Fruit fly (Drosophila melanogaster): ENCODE results near the gene CG4194.

Gene CG4194

DNA sequence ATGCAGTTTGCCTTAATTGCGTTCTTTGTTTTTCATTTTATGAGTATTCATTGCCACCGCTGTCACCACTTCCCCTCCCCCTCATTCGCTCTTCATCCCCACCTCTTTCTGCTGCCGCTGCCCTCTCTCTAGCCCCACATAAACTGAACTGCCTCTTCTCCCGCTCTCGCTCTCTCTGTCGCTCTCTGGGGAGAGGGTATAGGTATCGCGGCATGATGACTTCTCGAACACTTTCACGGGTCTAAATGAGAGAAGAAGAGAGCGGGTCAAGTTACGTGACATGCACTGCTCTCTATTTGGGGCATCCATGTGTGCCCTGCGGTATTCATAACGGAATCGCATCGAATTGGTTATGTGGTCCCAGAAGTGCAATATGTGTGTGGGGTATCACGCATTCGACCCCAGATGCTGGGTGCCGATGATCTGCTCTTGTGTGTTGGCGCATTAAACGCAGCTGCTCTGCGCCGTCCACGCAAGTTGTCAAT is 15.3 kb downstream of the CG4194 start (continued):
- TF ChIP-seq gsb-n (tag; optimal IDR thresholded peaks at IDR 0.05), result peak; percentile 85
- TF ChIP-seq CG11093 (GFP tag; IDR thresholded peaks at IDR 0.05), result peak; percentile 74
- peak in 1 of 2 experiments; percentile 81 for TF ChIP-seq Eip74EF (GFP tag; optimal IDR thresholded peaks at IDR 0.05)
- peak; percentile 89 for TF ChIP-seq ken (GFP tag; IDR thresholded peaks at IDR 0.05)
- TF ChIP-seq bcd (GFP tag; optimal IDR thresholded peaks at IDR 0.05), result peak; percentile 81
- TF ChIP-seq Hr78 (GFP tag; optimal IDR thresholded peaks at IDR 0.05), result peak in 1 of 2 experiments; percentile 98
- peak; percentile 87 for TF ChIP-seq Sox102F (GFP tag; optimal IDR thresholded peaks at IDR 0.05)
- TF ChIP-seq ato (GFP tag; IDR thresholded peaks at IDR 0.05; ENCODE audit: partially characterized antibody), result no peak
- peak; percentile 61 for TF ChIP-seq fd64A (GFP tag; optimal IDR thresholded peaks at IDR 0.05)
- TF ChIP-seq ash1 (GFP tag; optimal IDR thresholded peaks at IDR 0.05), result no peak
- peak; percentile 71; the same call in 1 of the 2 replicates for TF ChIP-seq CG14014 (GFP tag; IDR thresholded peaks at IDR 0.05)
- peak; percentile 69 for TF ChIP-seq phol (tag; optimal IDR thresholded peaks at IDR 0.05)
- peak; percentile 77 for TF ChIP-seq CG2120 (GFP tag; optimal IDR thresholded peaks at IDR 0.05)
- TF ChIP-seq CG6654 (GFP tag; optimal IDR thresholded peaks at IDR 0.05), result peak; percentile 41
- TF ChIP-seq CG42726 (GFP tag; IDR thresholded peaks at IDR 0.05; ENCODE audit: partially characterized antibody), result no peak
- TF ChIP-seq CG6765 (GFP tag; optimal IDR thresholded peaks at IDR 0.05), result no peak
- peak; percentile 81 for TF ChIP-seq lilli (GFP tag; optimal IDR thresholded peaks at IDR 0.05)
- peak; percentile 81 for TF ChIP-seq shn (GFP tag; optimal IDR thresholded peaks at IDR 0.05)
- TF ChIP-seq kay (GFP tag; optimal IDR thresholded peaks at IDR 0.05), result peak; percentile 69
- TF ChIP-seq odd (GFP tag; optimal IDR thresholded peaks at IDR 0.05), result peak; percentile 63
- TF ChIP-seq CG17802 (tag; optimal IDR thresholded peaks at IDR 0.05), result peak; percentile 43
- TF ChIP-seq tio (GFP tag; optimal IDR thresholded peaks at IDR 0.05), result peak; percentile 49
- peak; percentile 85 for TF ChIP-seq org-1 (GFP tag; optimal IDR thresholded peaks at IDR 0.05)
- TF ChIP-seq esg (GFP tag; conservative IDR thresholded peaks at IDR 0.05), result peak; percentile 82
- TF ChIP-seq nmo (GFP tag; optimal IDR thresholded peaks at IDR 0.05), result peak; percentile 77
- TF ChIP-seq nerfin-2 (GFP tag; IDR thresholded peaks at IDR 0.05; ENCODE audit: partially characterized antibody), result no peak
- TF ChIP-seq maf-S (GFP tag; optimal IDR thresholded peaks at IDR 0.05), result peak; percentile 74
- peak; percentile 73 for TF ChIP-seq CrebB (tag; optimal IDR thresholded peaks at IDR 0.05)
- peak; percentile 25 for TF ChIP-seq cato (GFP tag; optimal IDR thresholded peaks at IDR 0.05; ENCODE audit: borderline replicate concordance)
- peak; percentile 62 for TF ChIP-seq crc (GFP tag; optimal IDR thresholded peaks at IDR 0.05)
- peak; percentile 69; the same call in 1 of the 3 replicates for TF ChIP-seq Dbx (GFP tag; IDR thresholded peaks at IDR 0.05)
- no peak for TF ChIP-seq hth (optimal IDR thresholded peaks at IDR 0.05)
- peak; percentile 73 for TF ChIP-seq Dad (GFP tag; optimal IDR thresholded peaks at IDR 0.05)
- peak; percentile 41 for TF ChIP-seq CG31388 (GFP tag; optimal IDR thresholded peaks at IDR 0.05)
- peak; percentile 59; the same call in 1 of the 2 replicates for TF ChIP-seq Adf1 (GFP tag; IDR thresholded peaks at IDR 0.05)
- no peak for TF ChIP-seq Dfd (GFP tag; optimal IDR thresholded peaks at IDR 0.05)
- TF ChIP-seq CG15011 (GFP tag; optimal IDR thresholded peaks at IDR 0.05), result peak; percentile 34
- peak; percentile 84 for TF ChIP-seq tgo (GFP tag; IDR thresholded peaks at IDR 0.05)
- peak; percentile 62 for TF ChIP-seq dati (GFP tag; IDR thresholded peaks at IDR 0.05)
- TF ChIP-seq tna (GFP tag; IDR thresholded peaks at IDR 0.05; ENCODE audit: partially characterized antibody), result 0 out of 2 replicates have a peak, but pooled peaks have one; percentile 27
- TF ChIP-seq her (GFP tag; optimal IDR thresholded peaks at IDR 0.05), result peak; percentile 87
- TF ChIP-seq CG7556 (GFP tag; optimal IDR thresholded peaks at IDR 0.05), result peak; percentile 72
- no peak for TF ChIP-seq CG17912 (GFP tag; optimal IDR thresholded peaks at IDR 0.05)
- peak; percentile 89 for TF ChIP-seq dysf (GFP tag; IDR thresholded peaks at IDR 0.05)
- TF ChIP-seq tin (GFP tag; optimal IDR thresholded peaks at IDR 0.05), result peak; percentile 82
- peak; percentile 80 for TF ChIP-seq CG12219 (GFP tag; optimal IDR thresholded peaks at IDR 0.05)
- TF ChIP-seq trem (tag; optimal IDR thresholded peaks at IDR 0.05), result peak; percentile 49
- TF ChIP-seq CG8944 (GFP tag; optimal IDR thresholded peaks at IDR 0.05), result peak; percentile 87
- TF ChIP-seq CG5245 (GFP tag; optimal IDR thresholded peaks at IDR 0.05), result peak; percentile 67
- TF ChIP-seq CG32767 (GFP tag; IDR thresholded peaks at IDR 0.05), result peak; percentile 78
